Fruit fly (Drosophila melanogaster) whole organism, embryonic: ENCODE measurements around the gene SNRPG.

Experiments used
- Bdp1 ChIP-seq: fragments of 200-800 bp; sonication (Bioruptor generic); optimal IDR thresholded peaks from 3 replicates; lab custom pipeline; 2016; ENCODE audit warnings: missing biosample characterization, missing genetic modification characterization
- Bgb ChIP-seq: fragments of 200-800 bp; sonication (Bioruptor generic); IDR thresholded peaks from 2 replicates; pipeline ENCODE4 v1.3.6; 2022; ENCODE audit warnings: missing biosample characterization, missing genetic modification characterization; ENCODE audit not compliant: partially characterized antibody
- CG10366 ChIP-seq: fragments of 200-800 bp; sonication (Bioruptor generic); IDR thresholded peaks from 2 replicates; pipeline ENCODE4 v1.3.6; 2022; ENCODE audit warnings: missing biosample characterization, missing genetic modification characterization
- CG13624 ChIP-seq: fragments of 200-800 bp; sonication (Bioruptor generic); optimal IDR thresholded peaks from 2 replicates; lab custom pipeline; 2016; ENCODE audit warnings: missing biosample characterization, missing genetic modification characterization
- CG13775 ChIP-seq: fragments of 200-800 bp; sonication (Bioruptor generic); optimal IDR thresholded peaks from 3 replicates; lab custom pipeline; 2017; ENCODE audit warnings: missing biosample characterization, mild to moderate bottlenecking, missing genetic modification characterization
- CG14441 ChIP-seq: fragments of 200-800 bp; sonication (Bioruptor generic); IDR thresholded peaks from 2 replicates; pipeline ENCODE4 v1.3.6; 2022; ENCODE audit warnings: missing biosample characterization, missing genetic modification characterization
- CG15479 ChIP-seq: fragments of 200-800 bp; sonication (Bioruptor generic); optimal IDR thresholded peaks from 3 replicates; lab custom pipeline; 2019; ENCODE audit warnings: missing biosample characterization, mild to moderate bottlenecking, missing genetic modification characterization, moderate library complexity
- CG15514 ChIP-seq: fragments of 200-800 bp; sonication (Bioruptor generic); optimal IDR thresholded peaks from 3 replicates; lab custom pipeline; 2017; ENCODE audit warnings: missing biosample characterization, missing genetic modification characterization, mild to moderate bottlenecking, moderate library complexity, missing genetic modification reagents
- CG15601 ChIP-seq: fragments of 200-800 bp; sonication (Bioruptor generic); optimal IDR thresholded peaks from 3 replicates; lab custom pipeline; 2019; ENCODE audit warnings: missing biosample characterization, mild to moderate bottlenecking, missing genetic modification characterization, moderate library complexity
- CG1603 ChIP-seq: fragments of 200-800 bp; sonication (Bioruptor generic); optimal IDR thresholded peaks from 2 replicates; lab custom pipeline; 2019; ENCODE audit warnings: missing biosample characterization, mild to moderate bottlenecking, missing genetic modification characterization, moderate library complexity
- CG17186 ChIP-seq: fragments of 200-800 bp; sonication (Bioruptor generic); optimal IDR thresholded peaks from 3 replicates; lab custom pipeline; 2017; ENCODE audit warnings: missing biosample characterization, missing genetic modification reagents, missing genetic modification characterization
- CG2116 ChIP-seq: fragments of 200-800 bp; sonication (Bioruptor generic); optimal IDR thresholded peaks from 3 replicates; lab custom pipeline; 2018; ENCODE audit warnings: missing biosample characterization, mild to moderate bottlenecking, missing genetic modification characterization
- CG31441 ChIP-seq: fragments of 200-800 bp; sonication (Bioruptor generic); IDR thresholded peaks from 2 replicates; pipeline ENCODE4 v1.3.6; 2022; ENCODE audit warnings: missing biosample characterization, missing genetic modification characterization
- CG33213 ChIP-seq: fragments of 200-800 bp; sonication (Bioruptor generic); optimal IDR thresholded peaks from 3 replicates; lab custom pipeline; 2016; ENCODE audit warnings: missing biosample characterization, missing genetic modification characterization
- CG33557 ChIP-seq: fragments of 200-800 bp; sonication (Bioruptor generic); optimal IDR thresholded peaks from 2 replicates; lab custom pipeline; 2019; ENCODE audit warnings: missing biosample characterization, mild to moderate bottlenecking, missing genetic modification characterization, moderate library complexity
- CG42726 ChIP-seq: fragments of 200-800 bp; sonication (Bioruptor generic); IDR thresholded peaks from 2 replicates; pipeline ENCODE4 v1.3.6; 2022; ENCODE audit warnings: missing biosample characterization, missing genetic modification characterization; ENCODE audit not compliant: partially characterized antibody
- CG4820 ChIP-seq: fragments of 200-800 bp; sonication (Bioruptor generic); optimal IDR thresholded peaks from 3 replicates; lab custom pipeline; 2016; ENCODE audit warnings: missing biosample characterization, missing genetic modification characterization
- CG6813 ChIP-seq: fragments of 200-800 bp; sonication (Bioruptor generic); optimal IDR thresholded peaks from 2 replicates; lab custom pipeline; 2017; ENCODE audit warnings: missing biosample characterization, missing genetic modification characterization, mild to moderate bottlenecking, moderate library complexity, missing genetic modification reagents
- CG6854 ChIP-seq: fragments of 200-800 bp; sonication (Bioruptor generic); optimal IDR thresholded peaks from 3 replicates; lab custom pipeline; 2017; ENCODE audit warnings: missing biosample characterization, mild to moderate bottlenecking, missing genetic modification characterization
- CG7556 ChIP-seq: fragments of 200-800 bp; sonication (Bioruptor generic); optimal IDR thresholded peaks from 2 replicates; lab custom pipeline; 2017; ENCODE audit warnings: missing biosample characterization, mild to moderate bottlenecking, missing genetic modification characterization
- D ChIP-seq, 2 experiments: fragments of 200-800 bp in 1 of 2; fragments of >200 bp in 1 of 2; sonication (Bioruptor generic) in 1 of 2; optimal IDR thresholded peaks; 2 replicates in 1 of 2; 3 replicates in 1 of 2; lab custom pipeline; 2017; ENCODE audit warnings: mild to moderate bottlenecking in 1 of 2, missing biosample characterization in 1 of 2, missing genetic modification characterization in 1 of 2, missing genetic modification reagents in 1 of 2
- Dll ChIP-seq: fragments of 200-800 bp; sonication (Bioruptor generic); IDR thresholded peaks from 4 replicates; pipeline ENCODE4 v1.3.6; 2022; ENCODE audit warnings: missing biosample characterization, missing genetic modification characterization; ENCODE audit not compliant: partially characterized antibody
- E2f1 ChIP-seq: fragments of 200-800 bp; sonication (Bioruptor generic); IDR thresholded peaks from 2 replicates; pipeline ENCODE4 v1.3.6; 2022; ENCODE audit warnings: missing biosample characterization, missing genetic modification characterization
- Fer2 ChIP-seq: fragments of 200-800 bp; sonication (Bioruptor generic); optimal IDR thresholded peaks from 2 replicates; lab custom pipeline; 2018; ENCODE audit warnings: missing biosample characterization, mild to moderate bottlenecking, missing genetic modification characterization, moderate library complexity
- Hmx ChIP-seq: fragments of 200-800 bp; sonication (Bioruptor generic); optimal IDR thresholded peaks from 2 replicates; lab custom pipeline; 2016; ENCODE audit warnings: missing biosample characterization, missing genetic modification characterization
- Max ChIP-seq: fragments of 200-800 bp; sonication (Bioruptor generic); optimal IDR thresholded peaks from 2 replicates; lab custom pipeline; 2016; ENCODE audit warnings: missing biosample characterization, mild to moderate bottlenecking, missing genetic modification characterization
- NC2α ChIP-seq: fragments of 200-800 bp; sonication (Bioruptor generic); optimal IDR thresholded peaks from 2 replicates; lab custom pipeline; 2016; ENCODE audit warnings: missing biosample characterization, missing genetic modification characterization
- Sin3A ChIP-seq: fragments of >200 bp; optimal IDR thresholded peaks from 2 replicates; lab custom pipeline; 2018
- Sry-δ ChIP-seq: fragments of 200-800 bp; sonication (Bioruptor generic); optimal IDR thresholded peaks from 2 replicates; lab custom pipeline; 2016; ENCODE audit warnings: missing biosample characterization, missing genetic modification characterization
- TFAM ChIP-seq: fragments of 200-800 bp; sonication (Bioruptor generic); optimal IDR thresholded peaks from 2 replicates; lab custom pipeline; 2017; ENCODE audit warnings: missing biosample characterization, missing genetic modification characterization, inconsistent platforms
- Taf1 ChIP-seq: fragments of 200-800 bp; sonication (Bioruptor generic); IDR thresholded peaks from 2 replicates; pipeline ENCODE4 v1.3.6; 2022; ENCODE audit warnings: missing biosample characterization, missing genetic modification characterization
- az2 ChIP-seq: fragments of 200-800 bp; sonication (Bioruptor generic); optimal IDR thresholded peaks from 3 replicates; lab custom pipeline; 2016; ENCODE audit warnings: missing biosample characterization, missing genetic modification characterization
- bbx ChIP-seq: fragments of 200-800 bp; sonication (Bioruptor generic); IDR thresholded peaks from 2 replicates; pipeline ENCODE4 v1.3.6; 2022; ENCODE audit warnings: missing biosample characterization, missing genetic modification characterization; ENCODE audit not compliant: partially characterized antibody
- btn ChIP-seq: fragments of 200-800 bp; sonication (Bioruptor generic); optimal IDR thresholded peaks from 2 replicates; lab custom pipeline; 2016; ENCODE audit warnings: missing biosample characterization, missing genetic modification characterization
- en ChIP-seq: fragments of 200-800 bp; sonication (Bioruptor generic); optimal IDR thresholded peaks from 2 replicates; lab custom pipeline; 2016; ENCODE audit warnings: missing biosample characterization, missing genetic modification characterization
- fru ChIP-seq: fragments of >200 bp; optimal IDR thresholded peaks from 2 replicates; lab custom pipeline; 2017
- gfzf ChIP-seq: fragments of 200-800 bp; sonication (Bioruptor generic); optimal IDR thresholded peaks from 2 replicates; lab custom pipeline; 2016; ENCODE audit warnings: missing biosample characterization, mild to moderate bottlenecking, missing genetic modification characterization, moderate library complexity
- gsb ChIP-seq: fragments of 200-800 bp; sonication (Bioruptor generic); IDR thresholded peaks from 2 replicates; pipeline ENCODE4 v1.3.6; 2022; ENCODE audit warnings: missing biosample characterization, missing genetic modification characterization
- h ChIP-seq: fragments of >200 bp; optimal IDR thresholded peaks from 2 replicates; lab custom pipeline; 2017
- kni ChIP-seq: fragments of 200-800 bp; sonication (Bioruptor generic); optimal IDR thresholded peaks from 3 replicates; lab custom pipeline; 2017; ENCODE audit warnings: mild to moderate bottlenecking, missing biosample characterization, missing genetic modification reagents, missing genetic modification characterization
- lola ChIP-seq, 3 experiments: fragments of >200 bp in 2 of 3; fragments of 200-800 bp in 1 of 3; sonication (Bioruptor generic) in 1 of 3; optimal IDR thresholded peaks; 2 replicates each; lab custom pipeline; 2017 to 2019; ENCODE audit warnings: missing biosample characterization in 3 of 3, missing genetic modification characterization in 3 of 3, mild to moderate bottlenecking in 1 of 3, moderate library complexity in 1 of 3
- p53 ChIP-seq: fragments of 200-800 bp; sonication (Bioruptor generic); optimal IDR thresholded peaks from 2 replicates; lab custom pipeline; 2016; ENCODE audit warnings: missing biosample characterization, missing genetic modification characterization
- pho ChIP-seq: fragments of 200-800 bp; sonication (Bioruptor generic); optimal IDR thresholded peaks from 2 replicates; lab custom pipeline; 2016; ENCODE audit warnings: missing biosample characterization, missing genetic modification characterization
- shn ChIP-seq: fragments of 200-800 bp; sonication (Bioruptor generic); optimal IDR thresholded peaks from 3 replicates; lab custom pipeline; 2016; ENCODE audit warnings: missing biosample characterization, missing genetic modification characterization
- sim ChIP-seq: fragments of 200-800 bp; sonication (Bioruptor generic); IDR thresholded peaks from 2 replicates; pipeline ENCODE4 v1.3.6; 2022; ENCODE audit warnings: missing biosample characterization, missing genetic modification characterization
- sna ChIP-seq: fragments of 200-800 bp; sonication (Bioruptor generic); IDR thresholded peaks from 2 replicates; pipeline ENCODE4 v1.3.6; 2022; ENCODE audit warnings: missing biosample characterization, missing genetic modification characterization; ENCODE audit not compliant: partially characterized antibody
- tgo ChIP-seq: fragments of 200-800 bp; sonication (Bioruptor generic); IDR thresholded peaks from 3 replicates; pipeline ENCODE4 v1.3.6; 2022; ENCODE audit warnings: missing biosample characterization, missing genetic modification characterization
- tna ChIP-seq: fragments of 200-800 bp; sonication (Bioruptor generic); IDR thresholded peaks from 2 replicates; pipeline ENCODE4 v1.3.6; 2022; ENCODE audit warnings: missing biosample characterization, missing genetic modification characterization; ENCODE audit not compliant: partially characterized antibody
- unc-4 ChIP-seq: fragments of 200-800 bp; sonication (Bioruptor generic); IDR thresholded peaks from 2 replicates; pipeline ENCODE4 v1.3.6; 2022; ENCODE audit warnings: missing biosample characterization, missing genetic modification characterization; ENCODE audit not compliant: partially characterized antibody
- wdn ChIP-seq: fragments of 200-800 bp; sonication (Bioruptor generic); IDR thresholded peaks from 2 replicates; pipeline ENCODE4 v1.3.6; 2022; ENCODE audit warnings: missing biosample characterization, missing genetic modification characterization

The SNRPG gene

DNA sequence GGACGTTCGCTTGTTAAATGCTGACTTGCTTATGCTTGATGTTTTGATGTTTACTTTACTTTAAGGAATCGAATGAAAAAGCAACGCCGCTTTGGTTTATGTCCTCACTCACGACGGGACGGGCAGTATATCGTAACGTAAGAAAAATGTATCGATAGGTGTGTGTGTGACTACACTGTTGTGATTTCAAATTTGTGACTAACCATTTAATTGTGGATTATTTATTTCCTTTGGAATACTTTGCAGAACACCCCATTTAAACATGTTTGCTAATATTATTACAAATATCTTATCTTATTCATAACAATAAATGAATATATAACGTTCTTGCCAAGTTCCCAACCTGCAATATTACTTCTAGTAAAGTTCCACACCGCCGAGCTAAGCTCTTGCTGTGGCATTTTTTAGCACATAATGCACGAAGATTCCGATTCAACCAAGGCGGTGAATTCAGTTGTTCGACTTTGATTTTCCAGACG lies 14.8 kb upstream of the SNRPG start, which contains the start of the genes Nemp and r (continued):
- TF ChIP-seq Bdp1 (GFP tag; lab: Kevin White, UChicago) = no peak
- TF ChIP-seq CG14441 (GFP tag; lab: Robert Waterston, UW) = no peak
- TF ChIP-seq az2 (GFP tag; lab: Kevin White, UChicago) = no peak
- no peak for TF ChIP-seq fru (lab: Kevin White, UChicago)
- TF ChIP-seq CG7556 (GFP tag; lab: Kevin White, UChicago) = no peak
- no peak for TF ChIP-seq lola (GFP tag; optimal IDR thresholded peaks at IDR 0.05; lab: Kevin White, UChicago)
- no peak for TF ChIP-seq CG13775
- TF ChIP-seq p53 (GFP tag; lab: Kevin White, UChicago) = peak; percentile 72
- no peak for TF ChIP-seq h (lab: Kevin White, UChicago)
- no peak for TF ChIP-seq CG6854 (GFP tag; lab: Kevin White, UChicago)
- TF ChIP-seq Sry-δ (GFP tag; lab: Kevin White, UChicago) = peak; percentile 65
- no peak for TF ChIP-seq pho
- TF ChIP-seq TFAM = no peak
- TF ChIP-seq gsb = no peak
- TF ChIP-seq Hmx (GFP tag; lab: Kevin White, UChicago) = no peak
- TF ChIP-seq unc-4 = peak; percentile 71
- TF ChIP-seq CG15514 = peak; percentile 59
- peak; percentile 24; the same call in 1 of the 2 replicates for TF ChIP-seq CG31441 (GFP tag; lab: Robert Waterston, UW)
- peak; percentile 81 for TF ChIP-seq Dll (GFP tag; lab: Robert Waterston, UW)
- peak; percentile 77 for TF ChIP-seq CG15601 (tag; lab: Kevin White, UChicago)
- TF ChIP-seq shn (GFP tag; lab: Kevin White, UChicago) = no peak
- TF ChIP-seq kni (GFP tag; lab: Kevin White, UChicago) = no peak
- TF ChIP-seq sim (GFP tag; lab: Robert Waterston, UW) = no peak
- TF ChIP-seq D (optimal IDR thresholded peaks at IDR 0.05; lab: Kevin White, UChicago) = no peak
- no peak for TF ChIP-seq D (GFP tag; optimal IDR thresholded peaks at IDR 0.05; lab: Kevin White, UChicago)
- TF ChIP-seq CG15479 = no peak
- TF ChIP-seq CG42726 = no peak
- TF ChIP-seq CG10366 (GFP tag; lab: Robert Waterston, UW) = no peak
- no peak for TF ChIP-seq tgo (GFP tag; lab: Robert Waterston, UW)
- no peak for TF ChIP-seq NC2α (GFP tag; lab: Kevin White, UChicago)
- TF ChIP-seq Max (GFP tag; lab: Kevin White, UChicago) = no peak
- TF ChIP-seq CG33213 = no peak
- TF ChIP-seq CG6813 = no peak
- no peak for TF ChIP-seq CG33557
- TF ChIP-seq Sin3A (lab: Kevin White, UChicago) = peak; percentile 88
- peak; percentile 28 for TF ChIP-seq CG17186 (GFP tag; lab: Kevin White, UChicago)
- TF ChIP-seq CG4820 (GFP tag; lab: Kevin White, UChicago) = no peak
- no peak for TF ChIP-seq CG13624 (GFP tag; lab: Kevin White, UChicago)
- TF ChIP-seq gfzf = peak; percentile 82
- no peak for TF ChIP-seq btn
- TF ChIP-seq CG1603 (tag; lab: Kevin White, UChicago) = peak; percentile 47
- no peak for TF ChIP-seq Taf1 (GFP tag; lab: Robert Waterston, UW)
- TF ChIP-seq CG2116 (GFP tag; lab: Kevin White, UChicago) = peak; percentile 77
- no peak for TF ChIP-seq en
- 0 out of 2 replicates have a peak, but pooled peaks have one; percentile 14 for TF ChIP-seq tna (GFP tag; lab: Robert Waterston, UW)
- peak; percentile 62 for TF ChIP-seq bbx
- TF ChIP-seq E2f1 = no peak
- TF ChIP-seq wdn = no peak
- peak; percentile 58; the same call in 1 of the 2 replicates for TF ChIP-seq sna
- TF ChIP-seq Fer2 (tag; lab: Kevin White, UChicago) = no peak
- TF ChIP-seq Bgb (GFP tag; lab: Robert Waterston, UW) = peak; percentile 65
